Worm (Caenorhabditis elegans) whole organism, late embryonic: ENCODE data around the gene C30H6.5.

Experiments used
- ama-1 ChIP-seq: fragments of 150-350 bp; optimal IDR thresholded peaks from 2 replicates; lab custom pipeline; 2014
- ceh-30 ChIP-seq: fragments of 150-350 bp; optimal IDR thresholded peaks from 2 replicates; lab custom pipeline; 2014; ENCODE audit warnings: missing biosample characterization, missing genetic modification characterization
- ceh-34 ChIP-seq: sonication (generic microtip); optimal IDR thresholded peaks from 2 replicates; lab custom pipeline; 2016; ENCODE audit warnings: mild to moderate bottlenecking, missing genetic modification characterization, missing compliant biosample characterization
- ceh-6 ChIP-seq: fragments of 200-800 bp; sonication (Bioruptor generic); optimal IDR thresholded peaks from 2 replicates; lab custom pipeline; 2018; ENCODE audit warnings: mild to moderate bottlenecking, missing genetic modification characterization, missing compliant biosample characterization
- dve-1 ChIP-seq: sonication (generic microtip); optimal IDR thresholded peaks from 2 replicates; lab custom pipeline; 2017; ENCODE audit warnings: antibody characterized with exemption, mild to moderate bottlenecking, missing genetic modification characterization, missing compliant biosample characterization
- hlh-8 ChIP-seq: sonication (generic microtip); optimal IDR thresholded peaks from 2 replicates; lab custom pipeline; 2016; ENCODE audit warnings: missing genotype, missing genetic modification characterization, missing compliant biosample characterization
- lim-6 ChIP-seq: sonication (generic microtip); optimal IDR thresholded peaks from 2 replicates; lab custom pipeline; 2016; ENCODE audit warnings: missing genetic modification characterization, missing compliant biosample characterization
- pag-3 ChIP-seq: sonication (generic microtip); optimal IDR thresholded peaks from 2 replicates; lab custom pipeline; 2016; ENCODE audit warnings: missing compliant biosample characterization, missing genetic modification characterization, borderline replicate concordance
- tbx-2 ChIP-seq: sonication (generic microtip); optimal IDR thresholded peaks from 2 replicates; lab custom pipeline; 2016; ENCODE audit warnings: missing genetic modification characterization, missing compliant biosample characterization
- unc-86 ChIP-seq: sonication (generic microtip); optimal IDR thresholded peaks from 2 replicates; lab custom pipeline; 2016; ENCODE audit warnings: missing genetic modification characterization, missing compliant biosample characterization

ce11 chrIV:17380061-17380680 lies 8.6 kb downstream of the C30H6.5 start, which contains the start of the genes C30H6.9 and dlat-2:
- TF ChIP-seq ceh-30 (tag; lab: Kevin White, UChicago), result no peak
- TF ChIP-seq dve-1 (tag; lab: Kevin White, UChicago), result no peak
- no peak for TF ChIP-seq lim-6 (tag; lab: Kevin White, UChicago)
- no peak for TF ChIP-seq ceh-34 (tag; lab: Kevin White, UChicago)
- no peak for TF ChIP-seq unc-86 (tag; lab: Kevin White, UChicago)
- no peak for TF ChIP-seq ama-1 (lab: Kevin White, UChicago)
- TF ChIP-seq tbx-2 (tag; lab: Kevin White, UChicago), result no peak
- TF ChIP-seq pag-3 (tag; lab: Kevin White, UChicago), result no peak
- TF ChIP-seq hlh-8 (tag; lab: Kevin White, UChicago), result no peak
- no peak for TF ChIP-seq ceh-6 (GFP tag; lab: Kevin White, UChicago)
